Worm (Caenorhabditis elegans) whole organism, mixed stage, embryonic: ENCODE measurements around the gene mul-1.

Source experiments
- M03D4.4 ChIP-seq: sonication (generic microtip); optimal IDR thresholded peaks from 2 replicates; lab custom pipeline; 2017; ENCODE audit warnings: mild to moderate bottlenecking, missing genetic modification characterization, missing compliant biosample characterization
- ceh-43 ChIP-seq: fragments of 200-800 bp; sonication (Bioruptor generic); optimal IDR thresholded peaks from 2 replicates; lab custom pipeline; 2018; ENCODE audit warnings: mild to moderate bottlenecking, missing genetic modification characterization, moderate library complexity, missing compliant biosample characterization
- drap-1 ChIP-seq: fragments of 200-800 bp; sonication (Bioruptor generic); optimal IDR thresholded peaks from 3 replicates; lab custom pipeline; 2018; ENCODE audit warnings: mild to moderate bottlenecking, missing genetic modification characterization, missing compliant biosample characterization
- elt-1 ChIP-seq: sonication (generic microtip); optimal IDR thresholded peaks from 2 replicates; lab custom pipeline; 2017; ENCODE audit warnings: missing genetic modification characterization, mild to moderate bottlenecking, missing compliant biosample characterization, antibody characterized with exemption, moderate library complexity, borderline replicate concordance; ENCODE audit not compliant: insufficient read depth
- ham-2 ChIP-seq: fragments of 200-800 bp; sonication (Bioruptor generic); optimal IDR thresholded peaks from 2 replicates; lab custom pipeline; 2018; ENCODE audit warnings: mild to moderate bottlenecking, missing genetic modification characterization, missing compliant biosample characterization
- lin-13 ChIP-seq: fragments of 150-350 bp; optimal IDR thresholded peaks from 2 replicates; lab custom pipeline; 2014; ENCODE audit warnings: missing biosample characterization, missing genetic modification characterization
- lin-32 ChIP-seq: fragments of 200-800 bp; sonication (Bioruptor generic); optimal IDR thresholded peaks from 2 replicates; lab custom pipeline; 2018; ENCODE audit warnings: mild to moderate bottlenecking, missing genetic modification characterization, missing compliant biosample characterization
- mep-1 ChIP-seq: fragments of 150-350 bp; optimal IDR thresholded peaks from 2 replicates; lab custom pipeline; 2017; ENCODE audit warnings: missing biosample characterization, missing genetic modification reagents, missing genetic modification characterization, inconsistent platforms
- nhr-28 ChIP-seq: fragments of 150-350 bp; optimal IDR thresholded peaks from 2 replicates; lab custom pipeline; 2014; ENCODE audit warnings: missing biosample characterization, missing genetic modification characterization
- pha-4 ChIP-seq: fragments of 150-350 bp; optimal IDR thresholded peaks from 2 replicates; lab custom pipeline; 2018; ENCODE audit warnings: missing biosample characterization, missing genetic modification reagents, missing genetic modification characterization
- sem-2 ChIP-seq: fragments of 200-800 bp; sonication (Bioruptor generic); optimal IDR thresholded peaks from 2 replicates; lab custom pipeline; 2018; ENCODE audit warnings: mild to moderate bottlenecking, missing genetic modification characterization, missing compliant biosample characterization
- sptf-1 ChIP-seq: sonication (generic microtip); optimal IDR thresholded peaks from 2 replicates; lab custom pipeline; 2017; ENCODE audit warnings: mild to moderate bottlenecking, missing genetic modification characterization, moderate library complexity, missing compliant biosample characterization
- unc-39 ChIP-seq: fragments of 150-350 bp; optimal IDR thresholded peaks from 2 replicates; lab custom pipeline; 2014; ENCODE audit warnings: missing biosample characterization, missing genetic modification characterization
- unc-62 ChIP-seq: fragments of 150-350 bp; optimal IDR thresholded peaks from 2 replicates; lab custom pipeline; 2014; ENCODE audit warnings: missing biosample characterization, missing genetic modification reagents, missing genetic modification characterization

DNA sequence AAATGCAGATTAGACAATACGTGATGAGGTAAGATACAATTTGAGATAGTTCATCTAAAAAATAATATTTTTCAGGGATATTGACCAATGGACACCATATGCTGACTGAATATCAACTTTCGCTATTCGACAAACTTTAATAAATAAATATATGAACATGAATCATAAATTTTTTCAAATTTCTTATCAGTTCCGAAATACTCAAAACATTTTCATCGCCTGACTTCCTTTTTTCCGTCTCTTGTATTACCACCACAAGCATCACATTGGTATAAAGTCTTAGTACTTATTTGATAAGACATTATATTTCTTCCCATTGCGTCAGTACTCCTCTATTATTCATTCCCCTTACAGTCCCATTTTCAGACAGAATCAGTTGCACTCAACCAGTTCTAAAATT is 29.2 kb upstream of the mul-1 start, which contains the start of the genes K08D10.10 and R07C12.1:
- no peak for TF ChIP-seq mep-1 (tag; lab: Kevin White, UChicago)
- no peak for TF ChIP-seq nhr-28 (tag; lab: Kevin White, UChicago)
- TF ChIP-seq elt-1 (tag; lab: Kevin White, UChicago), result no peak
- TF ChIP-seq sem-2 (GFP tag; lab: Kevin White, UChicago), result no peak
- no peak for TF ChIP-seq unc-62 (GFP tag; lab: Kevin White, UChicago)
- TF ChIP-seq ceh-43 (GFP tag; lab: Kevin White, UChicago), result no peak
- no peak for TF ChIP-seq unc-39
- no peak for TF ChIP-seq ham-2 (GFP tag; lab: Kevin White, UChicago)
- no peak for TF ChIP-seq pha-4
- no peak for TF ChIP-seq lin-13 (tag; lab: Kevin White, UChicago)
- TF ChIP-seq M03D4.4 (tag; lab: Kevin White, UChicago), result no peak
- no peak for TF ChIP-seq drap-1
- TF ChIP-seq lin-32, result no peak
- no peak for TF ChIP-seq sptf-1 (tag; lab: Kevin White, UChicago)
